Fruit fly (Drosophila melanogaster) whole organism, embryonic: ENCODE data around the gene Pis.

Experiments
- CG12659 ChIP-seq: fragments of 200-800 bp; sonication (Bioruptor generic); optimal IDR thresholded peaks from 3 replicates; lab custom pipeline; 2017; ENCODE audit warnings: mild to moderate bottlenecking, missing biosample characterization, missing genetic modification reagents, missing genetic modification characterization
- CG13624 ChIP-seq: fragments of 200-800 bp; sonication (Bioruptor generic); optimal IDR thresholded peaks from 2 replicates; lab custom pipeline; 2016; ENCODE audit warnings: missing biosample characterization, missing genetic modification characterization
- CG14860 ChIP-seq: fragments of 200-800 bp; sonication (Bioruptor generic); IDR thresholded peaks from 3 replicates; pipeline ENCODE4 v1.3.6; 2022; ENCODE audit warnings: missing biosample characterization, missing genetic modification characterization; ENCODE audit not compliant: partially characterized antibody
- CG1832 ChIP-seq: fragments of 200-800 bp; sonication (Bioruptor generic); optimal IDR thresholded peaks from 2 replicates; lab custom pipeline; 2017; ENCODE audit warnings: missing biosample characterization, mild to moderate bottlenecking, missing genetic modification characterization, inconsistent platforms
- CG2129 ChIP-seq: fragments of 200-800 bp; sonication (Bioruptor generic); IDR thresholded peaks from 2 replicates; pipeline ENCODE4 v1.3.6; 2022; ENCODE audit warnings: missing biosample characterization, missing genetic modification characterization; ENCODE audit not compliant: partially characterized antibody
- CG2875 ChIP-seq: fragments of 200-800 bp; sonication (Bioruptor generic); optimal IDR thresholded peaks from 2 replicates; lab custom pipeline; 2017; ENCODE audit warnings: missing biosample characterization, mild to moderate bottlenecking, missing genetic modification characterization, missing genetic modification reagents
- CG32532 ChIP-seq: fragments of 200-800 bp; sonication (Bioruptor generic); IDR thresholded peaks from 2 replicates; pipeline ENCODE4 v1.3.6; 2022; ENCODE audit warnings: missing biosample characterization, missing genetic modification characterization
- CG34224 ChIP-seq: fragments of 200-800 bp; sonication (Bioruptor generic); IDR thresholded peaks from 3 replicates; pipeline ENCODE4 v1.3.6; 2022; ENCODE audit warnings: missing biosample characterization, missing genetic modification characterization; ENCODE audit not compliant: partially characterized antibody
- CG34422 ChIP-seq: fragments of 200-800 bp; sonication (Bioruptor generic); IDR thresholded peaks from 3 replicates; pipeline ENCODE4 v1.3.6; 2022; ENCODE audit warnings: missing biosample characterization, missing genetic modification characterization
- CG3995 ChIP-seq: fragments of 200-800 bp; sonication (Bioruptor generic); optimal IDR thresholded peaks from 3 replicates; lab custom pipeline; 2016; ENCODE audit warnings: missing biosample characterization, missing genetic modification characterization
- CG4282 ChIP-seq: fragments of 200-800 bp; sonication (Bioruptor generic); optimal IDR thresholded peaks from 2 replicates; lab custom pipeline; 2016; ENCODE audit warnings: missing biosample characterization, missing genetic modification characterization
- CG4424 ChIP-seq: fragments of 200-800 bp; sonication (Bioruptor generic); optimal IDR thresholded peaks from 3 replicates; lab custom pipeline; 2016; ENCODE audit warnings: missing biosample characterization, missing genetic modification characterization
- CG4617 ChIP-seq: fragments of 200-800 bp; sonication (Bioruptor generic); optimal IDR thresholded peaks from 3 replicates; lab custom pipeline; 2016; ENCODE audit warnings: missing biosample characterization, missing genetic modification characterization, borderline replicate concordance
- CG4730 ChIP-seq: fragments of 200-800 bp; sonication (Bioruptor generic); IDR thresholded peaks from 2 replicates; pipeline ENCODE4 v1.3.6; 2022; ENCODE audit warnings: missing biosample characterization, missing genetic modification characterization
- CG8359 ChIP-seq: fragments of 200-800 bp; sonication (Bioruptor generic); optimal IDR thresholded peaks from 2 replicates; lab custom pipeline; 2017; ENCODE audit warnings: missing biosample characterization, mild to moderate bottlenecking, missing genetic modification characterization, borderline replicate concordance
- CG9797 ChIP-seq: fragments of 200-800 bp; sonication (Bioruptor generic); optimal IDR thresholded peaks from 3 replicates; lab custom pipeline; 2018; ENCODE audit warnings: missing biosample characterization, mild to moderate bottlenecking, missing genetic modification characterization
- CG9932 ChIP-seq: fragments of 200-800 bp; sonication (Bioruptor generic); IDR thresholded peaks from 2 replicates; pipeline ENCODE4 v1.3.6; 2022; ENCODE audit warnings: missing biosample characterization, missing genetic modification characterization
- Chrac-16 ChIP-seq: fragments of 200-800 bp; sonication (Bioruptor generic); optimal IDR thresholded peaks from 3 replicates; lab custom pipeline; 2016; ENCODE audit warnings: missing biosample characterization, missing genetic modification characterization
- CoRest ChIP-seq: fragments of 200-800 bp; sonication (Bioruptor generic); optimal IDR thresholded peaks from 3 replicates; lab custom pipeline; 2018; ENCODE audit warnings: missing biosample characterization, mild to moderate bottlenecking, missing genetic modification characterization, moderate library complexity
- Elba2 ChIP-seq: fragments of 200-800 bp; sonication (Bioruptor generic); optimal IDR thresholded peaks from 3 replicates; lab custom pipeline; 2016; ENCODE audit warnings: missing biosample characterization, missing genetic modification characterization
- MBD-R2 ChIP-seq: fragments of 200-800 bp; sonication (Bioruptor generic); IDR thresholded peaks from 2 replicates; pipeline ENCODE4 v1.3.6; 2022; ENCODE audit warnings: missing biosample characterization, missing genetic modification characterization
- MESR4 ChIP-seq: fragments of 200-800 bp; sonication (Bioruptor generic); optimal IDR thresholded peaks from 2 replicates; lab custom pipeline; 2018; ENCODE audit warnings: missing biosample characterization, mild to moderate bottlenecking, missing genetic modification characterization, moderate library complexity
- Opbp ChIP-seq: fragments of 200-800 bp; sonication (Bioruptor generic); IDR thresholded peaks from 3 replicates; pipeline ENCODE4 v1.3.6; 2022; ENCODE audit warnings: missing biosample characterization, missing genetic modification characterization; ENCODE audit not compliant: partially characterized antibody
- Ptx1 ChIP-seq: fragments of 200-800 bp; sonication (Bioruptor generic); IDR thresholded peaks from 2 replicates; pipeline ENCODE4 v1.3.6; 2022; ENCODE audit warnings: missing biosample characterization, missing genetic modification characterization
- Sin3A ChIP-seq: fragments of >200 bp; optimal IDR thresholded peaks from 2 replicates; lab custom pipeline; 2018
- YL-1 ChIP-seq: fragments of 200-800 bp; sonication (Bioruptor generic); optimal IDR thresholded peaks from 3 replicates; lab custom pipeline; 2017; ENCODE audit warnings: missing biosample characterization, mild to moderate bottlenecking, missing genetic modification characterization
- bigmax ChIP-seq: fragments of 200-800 bp; sonication (Bioruptor generic); optimal IDR thresholded peaks from 2 replicates; lab custom pipeline; 2018; ENCODE audit warnings: missing biosample characterization, mild to moderate bottlenecking, missing genetic modification characterization
- btn ChIP-seq: fragments of 200-800 bp; sonication (Bioruptor generic); optimal IDR thresholded peaks from 2 replicates; lab custom pipeline; 2016; ENCODE audit warnings: missing biosample characterization, missing genetic modification characterization
- ci ChIP-seq: fragments of 200-800 bp; sonication (Bioruptor generic); IDR thresholded peaks from 3 replicates; pipeline ENCODE4 v1.3.6; 2022; ENCODE audit warnings: missing biosample characterization, missing genetic modification characterization
- dm ChIP-seq: fragments of 200-800 bp; sonication (Bioruptor generic); optimal IDR thresholded peaks from 3 replicates; lab custom pipeline; 2016; ENCODE audit warnings: missing biosample characterization, missing genetic modification characterization
- ems ChIP-seq: fragments of 200-800 bp; sonication (Bioruptor generic); optimal IDR thresholded peaks from 3 replicates; lab custom pipeline; 2016; ENCODE audit warnings: missing biosample characterization, missing genetic modification characterization
- ewg ChIP-seq: fragments of 200-800 bp; sonication (Bioruptor generic); optimal IDR thresholded peaks from 3 replicates; lab custom pipeline; 2017; ENCODE audit warnings: mild to moderate bottlenecking, missing biosample characterization, missing genetic modification reagents, missing genetic modification characterization
- fd102C ChIP-seq: fragments of 200-800 bp; sonication (Bioruptor generic); optimal IDR thresholded peaks from 2 replicates; lab custom pipeline; 2018; ENCODE audit warnings: missing biosample characterization, mild to moderate bottlenecking, missing genetic modification characterization, moderate library complexity
- gem ChIP-seq: fragments of 200-800 bp; sonication (Bioruptor generic); optimal IDR thresholded peaks from 2 replicates; lab custom pipeline; 2019; ENCODE audit warnings: missing biosample characterization, mild to moderate bottlenecking, missing genetic modification characterization, moderate library complexity
- kay ChIP-seq: fragments of 200-800 bp; sonication (Bioruptor generic); optimal IDR thresholded peaks from 2 replicates; lab custom pipeline; 2016; ENCODE audit warnings: missing biosample characterization, missing genetic modification characterization
- lmd ChIP-seq: fragments of 200-800 bp; sonication (Bioruptor generic); IDR thresholded peaks from 2 replicates; pipeline ENCODE4 v1.3.6; 2022; ENCODE audit warnings: missing biosample characterization, missing genetic modification characterization
- mam ChIP-seq: fragments of 200-800 bp; sonication (Bioruptor generic); optimal IDR thresholded peaks from 3 replicates; lab custom pipeline; 2016; ENCODE audit warnings: missing biosample characterization, missing genetic modification characterization
- mld ChIP-seq: fragments of 200-800 bp; sonication (Bioruptor generic); IDR thresholded peaks from 3 replicates; pipeline ENCODE4 v1.3.6; 2022; ENCODE audit warnings: missing biosample characterization, missing genetic modification characterization; ENCODE audit not compliant: partially characterized antibody
- pfk ChIP-seq: fragments of 200-800 bp; sonication (Bioruptor generic); optimal IDR thresholded peaks from 2 replicates; lab custom pipeline; 2018; ENCODE audit warnings: missing biosample characterization, mild to moderate bottlenecking, missing genetic modification characterization, moderate library complexity
- row ChIP-seq: fragments of 200-800 bp; sonication (Bioruptor generic); IDR thresholded peaks from 3 replicates; pipeline ENCODE4 v1.3.6; 2022; ENCODE audit warnings: missing biosample characterization, missing genetic modification characterization
- slbo ChIP-seq: fragments of 200-800 bp; sonication (Bioruptor generic); IDR thresholded peaks from 2 replicates; pipeline ENCODE4 v1.3.6; 2022; ENCODE audit warnings: missing biosample characterization, missing genetic modification characterization
- ssp ChIP-seq: fragments of 200-800 bp; sonication (Bioruptor generic); IDR thresholded peaks from 2 replicates; pipeline ENCODE4 v1.3.6; 2022; ENCODE audit warnings: missing biosample characterization, missing genetic modification characterization
- stwl ChIP-seq: fragments of 200-800 bp; sonication (Bioruptor generic); optimal IDR thresholded peaks from 3 replicates; lab custom pipeline; 2018; ENCODE audit warnings: missing biosample characterization, mild to moderate bottlenecking, missing genetic modification characterization, moderate library complexity
- toy ChIP-seq: fragments of 200-800 bp; sonication (Bioruptor generic); IDR thresholded peaks from 2 replicates; pipeline ENCODE4 v1.3.6; 2022; ENCODE audit warnings: missing biosample characterization, missing genetic modification characterization
- tup ChIP-seq: fragments of 200-800 bp; sonication (Bioruptor generic); optimal IDR thresholded peaks from 2 replicates; lab custom pipeline; 2016; ENCODE audit warnings: missing biosample characterization, mild to moderate bottlenecking, missing genetic modification characterization, moderate library complexity
- twi ChIP-seq: fragments of 200-800 bp; optimal IDR thresholded peaks from 2 replicates; lab custom pipeline; 2019; ENCODE audit warnings: missing biosample characterization, mild to moderate bottlenecking, missing genetic modification characterization, moderate library complexity
- unc-4 ChIP-seq: fragments of 200-800 bp; sonication (Bioruptor generic); IDR thresholded peaks from 2 replicates; pipeline ENCODE4 v1.3.6; 2022; ENCODE audit warnings: missing biosample characterization, missing genetic modification characterization; ENCODE audit not compliant: partially characterized antibody
- zfh2 ChIP-seq: fragments of 200-800 bp; sonication (Bioruptor generic); optimal IDR thresholded peaks from 2 replicates; lab custom pipeline; 2016; ENCODE audit warnings: missing biosample characterization, missing genetic modification characterization

The Pis gene

DNA sequence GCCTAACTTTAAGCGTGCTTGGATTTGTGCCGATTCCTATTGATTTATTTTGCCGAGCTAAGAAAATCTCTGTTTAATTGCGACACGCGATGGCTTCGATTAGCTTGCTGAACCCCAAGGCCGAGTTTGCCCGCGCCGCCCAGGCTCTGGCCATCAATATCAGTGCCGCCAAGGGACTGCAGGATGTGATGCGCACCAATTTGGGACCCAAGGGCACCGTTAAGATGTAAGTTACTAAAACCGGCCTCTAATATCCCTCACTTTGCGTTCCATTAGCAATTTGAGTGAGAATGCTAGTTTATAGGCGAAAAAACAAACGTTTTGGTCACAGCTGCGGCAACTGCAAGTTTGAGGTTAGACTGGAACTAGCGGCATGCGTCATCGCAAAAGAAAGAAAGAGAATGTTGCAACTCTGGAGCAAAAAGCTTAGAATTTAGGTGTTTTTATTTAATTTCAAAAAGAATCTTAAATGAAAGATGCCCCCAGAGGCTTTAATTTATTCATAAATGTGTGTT lies 43.2 kb upstream of the Pis start:
- TF ChIP-seq ewg (GFP tag; lab: Kevin White, UChicago) (no peak), MESR4 (GFP tag; lab: Kevin White, UChicago) (peak; percentile 80), CG13624 (peak; percentile 0), CG34422 (GFP tag; lab: Robert Waterston, UW) (peak; percentile 50; the same call in 1 of the 3 replicates), dm (GFP tag; lab: Kevin White, UChicago) (peak; percentile 42), YL-1 (GFP tag; lab: Kevin White, UChicago) (peak; percentile 49), stwl (tag; lab: Kevin White, UChicago) (no peak), mld (0 out of 3 replicates have a peak, but pooled peaks have one; percentile 23), CG9797 (peak; percentile 8), unc-4 (GFP tag; lab: Robert Waterston, UW) (0 out of 2 replicates have a peak, but pooled peaks have one; percentile 9), tup (GFP tag; lab: Kevin White, UChicago) (no peak), bigmax (GFP tag; lab: Kevin White, UChicago) (peak; percentile 96), Sin3A (lab: Kevin White, UChicago) (peak; percentile 66), Elba2 (peak; percentile 69), CG4617 (GFP tag; lab: Kevin White, UChicago) (peak; percentile 55), Opbp (GFP tag; lab: Robert Waterston, UW) (peak; percentile 19; the same call in 1 of the 3 replicates), CG2129 (GFP tag; lab: Robert Waterston, UW) (no peak), kay (GFP tag; lab: Kevin White, UChicago) (peak; percentile 76)

DNA sequence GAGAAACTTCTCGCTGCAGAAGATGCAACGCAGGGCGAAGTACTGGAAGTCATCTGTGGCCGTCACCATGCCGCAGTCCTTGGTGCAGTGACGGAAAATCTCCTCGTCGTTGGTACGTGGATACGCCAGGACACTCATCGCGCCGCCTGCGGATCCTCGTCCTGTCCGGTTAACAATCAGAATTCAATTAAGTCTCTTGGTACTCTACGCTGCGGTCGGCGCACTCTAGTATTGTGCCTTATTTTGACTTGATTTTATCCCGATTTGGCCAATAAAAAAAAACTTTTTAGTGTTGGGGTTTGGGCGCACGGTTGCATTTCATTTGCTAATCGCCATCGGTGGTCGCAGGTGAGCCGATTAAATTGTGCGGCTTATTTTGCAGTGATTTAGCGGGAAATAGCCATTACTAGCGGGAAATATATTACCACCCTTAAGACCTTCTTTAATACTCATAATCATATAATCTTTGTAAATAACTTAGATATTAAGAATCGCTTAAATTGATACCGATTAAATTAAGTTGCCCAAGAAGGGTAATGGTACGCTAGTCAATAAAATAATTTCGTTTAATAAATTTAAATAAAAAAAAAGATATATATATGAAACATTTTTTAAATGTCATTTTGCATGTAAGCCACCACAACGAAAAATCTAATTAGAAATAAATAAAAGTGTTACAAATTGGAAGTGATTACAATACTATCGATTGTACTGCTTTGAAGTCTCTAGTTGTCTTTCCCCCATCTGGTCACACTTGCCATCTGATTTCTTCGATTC lies 42.5 kb upstream of the Pis start, which contains the start of the genes CG8944 and CCT6:
Gene CG8944, minus strand, starts transcription at position 327 of the 777 bp plus-strand sequence.
Gene CCT6, plus strand, starts transcription at position 744 of the 777 bp plus-strand sequence.
- TF ChIP-seq btn (GFP tag; lab: Kevin White, UChicago) (no peak), CoRest (peak; percentile 45), gem (tag; lab: Kevin White, UChicago) (no peak), toy (GFP tag; lab: Robert Waterston, UW) (no peak), CG9932 (peak; percentile 71), CG34224 (GFP tag; lab: Robert Waterston, UW) (0 out of 3 replicates have a peak, but pooled peaks have one; percentile 24), CG4730 (no peak), row (peak; percentile 77), lmd (no peak), zfh2 (GFP tag; lab: Kevin White, UChicago) (peak; percentile 16), CG1832 (GFP tag; lab: Kevin White, UChicago) (no peak), CG2875 (GFP tag; lab: Kevin White, UChicago) (no peak), CG3995 (GFP tag; lab: Kevin White, UChicago) (peak; percentile 91), slbo (peak; percentile 50), CG32532 (GFP tag; lab: Robert Waterston, UW) (0 out of 2 replicates have a peak, but pooled peaks have one; percentile 38), CG4424 (GFP tag; lab: Kevin White, UChicago) (peak; percentile 1), twi (tag; lab: Kevin White, UChicago) (no peak), CG8359 (GFP tag; lab: Kevin White, UChicago) (no peak), MBD-R2 (peak; percentile 52), fd102C (GFP tag; lab: Kevin White, UChicago) (no peak), Chrac-16 (GFP tag; lab: Kevin White, UChicago) (no peak), CG4282 (no peak), CG12659 (GFP tag; lab: Kevin White, UChicago) (peak; percentile 18), ci (GFP tag; lab: Robert Waterston, UW) (0 out of 3 replicates have a peak, but pooled peaks have one; percentile 19), CG14860 (GFP tag; lab: Robert Waterston, UW) (no peak), ssp (GFP tag; lab: Robert Waterston, UW) (peak; percentile 28; the same call in 1 of the 2 replicates), Ptx1 (GFP tag; lab: Robert Waterston, UW) (0 out of 2 replicates have a peak, but pooled peaks have one; percentile 18), ems (no peak), pfk (GFP tag; lab: Kevin White, UChicago) (no peak), mam (GFP tag; lab: Kevin White, UChicago) (no peak)
